Worm (Caenorhabditis elegans) whole organism, late embryonic: ENCODE measurements around the gene T24A6.1.

Experiments
- T23F11.4 ChIP-seq: fragments of 200-800 bp; sonication (Bioruptor generic); optimal IDR thresholded peaks from 2 replicates; lab custom pipeline; 2018; ENCODE audit warnings: mild to moderate bottlenecking, missing genetic modification characterization, missing compliant biosample characterization
- ama-1 ChIP-seq: fragments of 150-350 bp; optimal IDR thresholded peaks from 2 replicates; lab custom pipeline; 2014
- dmd-4 ChIP-seq: sonication (generic microtip); optimal IDR thresholded peaks from 2 replicates; lab custom pipeline; 2016; ENCODE audit warnings: borderline replicate concordance, missing genetic modification characterization, missing compliant biosample characterization
- fkh-6 ChIP-seq: sonication (generic microtip); optimal IDR thresholded peaks from 2 replicates; lab custom pipeline; 2016; ENCODE audit warnings: missing genetic modification characterization, missing compliant biosample characterization
- hlh-30 ChIP-seq: sonication (generic microtip); optimal IDR thresholded peaks from 2 replicates; lab custom pipeline; 2017; ENCODE audit warnings: antibody characterized with exemption, missing genetic modification characterization, missing compliant biosample characterization; ENCODE audit not compliant: insufficient read depth
- nhr-11 ChIP-seq: fragments of 150-350 bp; optimal IDR thresholded peaks from 2 replicates; lab custom pipeline; 2014; ENCODE audit warnings: missing biosample characterization, missing genetic modification characterization
- pha-4 ChIP-seq: fragments of 150-350 bp; optimal IDR thresholded peaks from 2 replicates; lab custom pipeline; 2018; ENCODE audit warnings: missing biosample characterization, missing genetic modification reagents, missing genetic modification characterization
- tbx-2 ChIP-seq: sonication (generic microtip); optimal IDR thresholded peaks from 2 replicates; lab custom pipeline; 2016; ENCODE audit warnings: missing genetic modification characterization, missing compliant biosample characterization
- unc-55 ChIP-seq: sonication (generic microtip); optimal IDR thresholded peaks from 2 replicates; lab custom pipeline; 2017; ENCODE audit warnings: missing biosample characterization, missing genetic modification reagents, missing genetic modification characterization

DNA sequence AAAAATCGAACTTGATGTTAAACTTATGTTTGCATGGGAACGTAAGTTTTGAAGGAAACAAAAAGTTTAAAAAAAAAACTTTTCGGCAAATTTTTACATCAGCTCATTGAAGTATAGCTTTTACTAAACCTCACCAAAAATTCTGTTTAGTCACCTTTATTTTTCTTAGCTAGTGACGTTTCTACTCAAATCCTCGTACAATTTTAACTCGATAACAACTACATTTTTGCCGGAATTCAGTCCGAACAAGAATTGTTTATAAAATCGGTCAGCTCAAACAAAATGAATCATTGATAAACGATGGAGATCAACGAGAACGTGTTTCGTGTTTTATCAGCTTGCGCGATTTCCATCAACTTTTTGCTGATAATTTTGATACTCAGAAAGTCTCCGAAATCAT, 32.0 kb upstream of the T24A6.1 start, which contains the start of gene str-260:
- TF ChIP-seq dmd-4 (tag; lab: Kevin White, UChicago) (no peak), unc-55 (GFP tag; lab: Kevin White, UChicago) (no peak), nhr-11 (no peak), fkh-6 (no peak), tbx-2 (tag; lab: Kevin White, UChicago) (no peak), ama-1 (lab: Kevin White, UChicago) (no peak), hlh-30 (tag; lab: Kevin White, UChicago) (no peak), pha-4 (tag; lab: Kevin White, UChicago) (no peak), T23F11.4 (GFP tag; lab: Kevin White, UChicago) (no peak)
